Worm (Caenorhabditis elegans) whole organism, midembryonic: ENCODE measurements around the gene srb-12.

Experiments used
- T22C8.4 ChIP-seq: fragments of 200-800 bp; sonication (Bioruptor generic); IDR thresholded peaks from 2 replicates; pipeline ENCODE4 v1.3.6; 2022; ENCODE audit warnings: missing genetic modification characterization, missing compliant biosample characterization
- cog-1 ChIP-seq: sonication (generic microtip); optimal IDR thresholded peaks from 2 replicates; lab custom pipeline; 2016; ENCODE audit warnings: missing genetic modification characterization, missing compliant biosample characterization
- flt-1 ChIP-seq: fragments of 200-800 bp; sonication (Bioruptor generic); IDR thresholded peaks from 2 replicates; pipeline ENCODE4 v1.3.6; 2022; ENCODE audit warnings: missing genetic modification characterization, missing compliant biosample characterization
- klf-2 ChIP-seq: fragments of 200-800 bp; sonication (Bioruptor generic); conservative IDR thresholded peaks from 2 replicates; pipeline ENCODE4 v1.3.6; 2022; ENCODE audit warnings: missing genetic modification reagents, missing genetic modification characterization, missing compliant biosample characterization
- med-1 ChIP-seq: sonication (generic microtip); optimal IDR thresholded peaks from 2 replicates; lab custom pipeline; 2017; ENCODE audit warnings: missing genetic modification characterization, mild to moderate bottlenecking, missing compliant biosample characterization, antibody characterized with exemption, missing genetic modification reagents; ENCODE audit not compliant: insufficient read depth
- ref-1 ChIP-seq: fragments of 200-800 bp; sonication (Bioruptor generic); conservative IDR thresholded peaks from 2 replicates; pipeline ENCODE4 v1.3.6; 2022; ENCODE audit warnings: missing genetic modification reagents, missing genetic modification characterization, missing compliant biosample characterization
- tab-1 ChIP-seq: fragments of 200-800 bp; sonication (Bioruptor generic); IDR thresholded peaks from 2 replicates; pipeline ENCODE4 v1.3.6; 2022; ENCODE audit warnings: missing genetic modification characterization, missing compliant biosample characterization
- ztf-23 ChIP-seq: fragments of 200-800 bp; sonication (Bioruptor generic); IDR thresholded peaks from 2 replicates; pipeline ENCODE4 v1.3.6; 2022; ENCODE audit warnings: missing genetic modification reagents, missing genetic modification characterization, missing compliant biosample characterization
- ztf-29 ChIP-seq: fragments of 200-800 bp; sonication (Bioruptor generic); IDR thresholded peaks from 2 replicates; pipeline ENCODE4 v1.3.6; 2022; ENCODE audit warnings: missing genetic modification reagents, missing genetic modification characterization, missing compliant biosample characterization

srb-12 gene

DNA sequence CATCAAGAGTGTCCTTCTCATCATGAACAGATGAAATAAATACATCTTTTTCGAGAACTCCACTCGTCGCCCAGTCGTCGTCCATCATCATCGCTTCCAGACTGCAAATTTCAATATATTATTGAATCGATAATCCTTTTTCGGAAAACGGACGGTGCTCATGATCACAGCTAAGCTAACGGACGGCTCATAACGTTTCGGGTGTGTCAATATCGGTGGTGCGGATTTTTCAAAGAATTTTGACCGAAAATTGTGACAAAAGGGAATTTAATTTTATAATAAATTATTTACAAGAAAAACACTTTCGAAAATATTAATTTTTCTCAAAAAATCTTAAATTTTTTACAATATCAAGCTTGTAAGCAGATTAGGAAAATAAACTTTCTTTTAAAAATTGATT, 33.0 kb upstream of the srb-12 start, which contains the start of gene crh-2:
Gene crh-2 (minus strand): TSS at position 101 of the 400 bp plus-strand sequence.
- TF ChIP-seq ztf-29 (no peak), med-1 (no peak), klf-2 (GFP tag; lab: Robert Waterston, UW) (no peak), ztf-23 (no peak), flt-1 (GFP tag; lab: Robert Waterston, UW) (no peak), cog-1 (tag; lab: Kevin White, UChicago) (no peak)

DNA sequence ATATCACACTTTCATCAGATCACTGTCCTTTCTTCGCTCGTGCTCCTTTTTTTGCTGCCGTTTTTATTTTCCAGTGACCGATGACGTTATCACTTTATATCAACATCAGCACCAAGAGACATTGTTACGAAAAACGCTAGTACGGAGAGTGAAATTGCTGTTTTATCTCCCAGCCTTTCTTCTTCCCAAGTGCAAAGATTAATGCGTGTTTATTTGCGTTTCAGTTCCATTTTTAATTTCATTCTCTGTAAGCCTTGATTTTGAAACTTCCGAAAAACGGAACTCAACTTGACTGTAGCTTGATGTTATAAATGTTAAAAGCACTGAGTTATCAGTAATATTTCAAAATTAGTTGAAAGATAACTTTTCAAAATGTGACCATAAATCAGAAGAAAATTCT, 32.4 kb upstream of the srb-12 start:
- TF ChIP-seq T22C8.4 (no peak), cog-1 (tag; lab: Kevin White, UChicago) (no peak), tab-1 (GFP tag; lab: Robert Waterston, UW) (no peak), ztf-23 (no peak), klf-2 (GFP tag; lab: Robert Waterston, UW) (no peak), ztf-29 (no peak), med-1 (no peak), ref-1 (GFP tag; lab: Robert Waterston, UW) (no peak), flt-1 (GFP tag; lab: Robert Waterston, UW) (no peak)

DNA sequence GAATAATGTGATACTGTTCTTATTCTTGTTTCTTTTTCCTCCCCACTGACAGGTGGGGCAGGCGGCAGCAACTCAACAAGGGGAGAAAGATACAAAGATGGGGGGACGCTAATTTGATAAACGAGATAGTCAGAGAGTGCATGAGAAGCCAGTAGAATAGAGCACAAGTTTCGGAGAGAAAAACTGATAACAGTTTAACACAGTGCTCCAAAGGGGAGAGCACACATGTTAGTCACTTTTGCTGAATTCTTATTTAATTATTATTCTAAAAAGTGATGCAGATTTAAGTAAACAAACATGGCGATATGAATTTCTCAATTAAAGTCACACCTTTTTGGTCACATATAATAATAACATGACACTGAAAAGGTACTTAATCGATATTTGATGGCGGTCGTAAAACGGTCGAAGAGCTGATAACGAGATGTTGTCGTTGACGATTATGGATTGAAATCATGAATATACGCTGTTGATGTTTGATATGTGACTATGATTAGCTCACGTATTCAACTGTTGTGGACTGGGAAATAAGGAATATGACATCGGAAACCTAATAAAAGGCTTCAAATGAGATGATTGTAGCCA, 31.6 kb upstream of the srb-12 start:
- TF ChIP-seq klf-2 (GFP tag; lab: Robert Waterston, UW), result no peak
- TF ChIP-seq ztf-29, result no peak
- TF ChIP-seq flt-1 (GFP tag; lab: Robert Waterston, UW), result no peak
- TF ChIP-seq ref-1 (GFP tag; lab: Robert Waterston, UW), result no peak
- TF ChIP-seq ztf-23, result no peak
- no peak for TF ChIP-seq med-1
- TF ChIP-seq tab-1 (GFP tag; lab: Robert Waterston, UW), result no peak
- TF ChIP-seq T22C8.4, result no peak
- no peak for TF ChIP-seq cog-1 (tag; lab: Kevin White, UChicago)

DNA sequence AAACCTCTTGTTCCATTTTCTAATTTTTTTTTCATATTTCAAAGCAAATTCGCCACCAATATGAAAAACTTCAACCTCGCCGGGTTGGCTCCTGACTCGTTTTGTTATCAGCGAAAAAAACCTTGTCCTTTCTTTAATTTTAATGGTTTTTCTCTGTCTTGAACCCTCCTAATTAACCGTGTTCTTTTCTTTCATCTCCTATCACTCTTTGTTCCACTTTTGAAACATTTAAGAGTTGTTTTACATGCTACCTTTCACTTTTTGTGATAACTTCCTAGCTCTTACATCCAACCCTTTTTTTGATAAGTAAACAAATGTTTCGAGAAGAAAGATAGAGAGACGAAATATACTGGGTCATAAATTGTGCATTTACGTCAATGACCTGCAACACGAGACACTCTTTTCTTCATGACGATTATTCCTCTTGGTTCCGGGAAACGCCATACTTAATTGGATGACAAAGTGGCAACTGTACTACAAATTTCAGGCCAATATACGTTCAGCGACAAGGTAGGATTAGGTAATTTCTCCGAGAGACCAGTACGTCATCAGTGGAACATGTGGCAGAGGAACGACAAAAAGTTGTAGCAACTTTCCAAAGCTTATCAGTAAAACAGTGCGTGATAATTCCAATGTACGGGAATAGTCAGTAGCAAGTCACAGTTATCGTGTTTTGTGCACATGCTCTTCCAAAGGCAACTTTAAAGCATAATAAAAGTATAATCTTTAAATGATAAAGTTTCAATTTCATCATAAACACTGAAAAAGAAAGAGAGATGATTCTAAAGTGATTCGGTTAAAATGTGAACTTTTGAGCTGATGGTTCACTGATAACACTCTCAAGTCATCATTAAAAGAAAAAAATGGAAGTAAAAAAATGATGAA, 30.5 kb upstream of the srb-12 start:
- TF ChIP-seq cog-1 (tag; lab: Kevin White, UChicago) (no peak), med-1 (no peak), T22C8.4 (no peak), ref-1 (GFP tag; lab: Robert Waterston, UW) (no peak), ztf-23 (no peak), ztf-29 (no peak), tab-1 (GFP tag; lab: Robert Waterston, UW) (no peak), flt-1 (GFP tag; lab: Robert Waterston, UW) (no peak), klf-2 (GFP tag; lab: Robert Waterston, UW) (no peak)

DNA sequence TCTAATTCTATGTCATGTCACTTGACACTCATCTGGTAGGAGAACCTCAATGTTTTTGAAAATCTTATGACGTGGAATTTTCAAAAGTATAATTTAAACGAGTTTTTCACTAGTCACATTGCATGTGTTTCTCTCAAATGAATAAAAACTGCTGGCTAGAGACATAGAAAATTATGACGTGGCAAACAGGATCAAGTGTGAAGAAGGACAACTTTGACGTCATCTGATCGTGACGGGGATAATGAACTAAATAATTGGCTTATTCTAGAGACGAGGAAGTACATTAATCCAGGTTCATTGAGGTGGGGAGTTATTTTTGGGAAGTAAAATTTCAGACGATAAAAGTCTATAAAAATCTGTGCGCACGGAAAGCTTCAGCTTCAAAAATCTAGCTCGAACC, 28.8 kb upstream of the srb-12 start:
- no peak for TF ChIP-seq med-1

DNA sequence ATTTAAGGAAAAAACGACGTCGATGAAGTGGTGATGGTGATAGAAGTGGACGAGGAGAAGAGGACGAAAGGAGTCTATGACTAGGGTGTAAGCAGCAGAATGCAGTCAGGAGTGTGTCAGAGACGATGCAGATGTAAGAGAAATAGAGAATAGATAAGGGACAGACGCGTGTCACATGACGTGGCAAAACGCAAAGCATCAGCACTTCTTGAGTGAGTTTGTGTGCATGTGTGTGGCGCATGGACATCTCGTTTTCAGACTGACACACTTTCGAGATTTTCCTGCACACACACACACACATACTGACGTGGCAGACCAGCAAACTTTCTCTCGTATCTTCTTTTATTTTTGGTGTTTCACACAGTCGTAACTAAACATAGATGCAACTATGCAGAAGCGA, 28.0 kb upstream of the srb-12 start:
- TF ChIP-seq flt-1 (GFP tag; lab: Robert Waterston, UW) (no peak; the same call in 1 of the 2 replicates), ztf-23 (no peak), ref-1 (GFP tag; lab: Robert Waterston, UW) (no peak), klf-2 (GFP tag; lab: Robert Waterston, UW) (no peak), T22C8.4 (no peak), med-1 (no peak), cog-1 (tag; lab: Kevin White, UChicago) (no peak), ztf-29 (no peak), tab-1 (GFP tag; lab: Robert Waterston, UW) (no peak)

DNA sequence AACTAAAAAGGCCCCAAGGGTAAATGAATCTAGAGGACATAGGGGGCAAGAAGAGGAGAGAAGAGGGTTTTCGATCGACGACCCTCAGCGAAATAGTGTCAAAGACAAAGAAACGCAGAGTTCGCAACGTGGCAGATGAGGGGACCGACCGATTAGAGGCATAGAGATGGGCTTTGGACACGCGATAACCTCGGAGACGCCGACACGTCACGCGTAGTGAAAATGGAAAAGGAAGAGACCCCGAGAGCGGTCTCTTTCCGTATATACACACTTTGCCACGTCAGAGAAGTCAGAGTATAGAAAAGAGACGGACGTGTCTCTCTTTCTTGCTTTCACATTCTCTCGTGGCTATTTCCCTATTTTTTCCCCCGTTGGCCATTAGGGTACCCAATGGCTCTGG, 27.1 kb upstream of the srb-12 start:
- TF ChIP-seq cog-1 (tag; lab: Kevin White, UChicago), result peak; percentile 53
- TF ChIP-seq ztf-23, result no peak
- peak; percentile 68; the same call in 1 of the 2 replicates for TF ChIP-seq flt-1 (GFP tag; lab: Robert Waterston, UW)
- no peak for TF ChIP-seq klf-2 (GFP tag; lab: Robert Waterston, UW)
- no peak for TF ChIP-seq ref-1 (GFP tag; lab: Robert Waterston, UW)
- no peak for TF ChIP-seq ztf-29
- peak; percentile 10 for TF ChIP-seq med-1
- no peak for TF ChIP-seq tab-1 (GFP tag; lab: Robert Waterston, UW)
- TF ChIP-seq T22C8.4, result no peak

DNA sequence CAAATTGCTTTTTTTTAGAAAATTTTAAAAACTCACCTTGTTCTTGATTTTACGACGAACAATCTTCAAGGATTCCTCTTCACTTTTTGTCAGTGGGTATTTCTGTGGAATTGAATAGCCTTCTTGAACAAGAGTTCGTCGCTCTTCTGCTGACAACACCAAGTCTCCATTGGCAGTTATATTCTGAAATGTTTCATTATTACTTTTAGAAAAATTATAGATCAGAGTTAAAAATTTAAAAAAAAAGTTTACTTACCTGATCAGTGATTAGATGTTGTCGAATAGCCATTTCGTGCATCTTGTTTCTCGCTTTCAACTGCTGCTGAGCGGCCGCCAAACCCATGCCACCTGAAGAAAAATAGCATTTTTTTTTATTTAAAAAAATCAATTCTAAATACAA, 25.8 kb upstream of the srb-12 start:
- TF ChIP-seq flt-1 (GFP tag; lab: Robert Waterston, UW) (no peak), ztf-29 (no peak), ztf-23 (no peak), cog-1 (tag; lab: Kevin White, UChicago) (no peak), ref-1 (GFP tag; lab: Robert Waterston, UW) (no peak), T22C8.4 (no peak), klf-2 (GFP tag; lab: Robert Waterston, UW) (no peak), med-1 (no peak), tab-1 (GFP tag; lab: Robert Waterston, UW) (no peak)

DNA sequence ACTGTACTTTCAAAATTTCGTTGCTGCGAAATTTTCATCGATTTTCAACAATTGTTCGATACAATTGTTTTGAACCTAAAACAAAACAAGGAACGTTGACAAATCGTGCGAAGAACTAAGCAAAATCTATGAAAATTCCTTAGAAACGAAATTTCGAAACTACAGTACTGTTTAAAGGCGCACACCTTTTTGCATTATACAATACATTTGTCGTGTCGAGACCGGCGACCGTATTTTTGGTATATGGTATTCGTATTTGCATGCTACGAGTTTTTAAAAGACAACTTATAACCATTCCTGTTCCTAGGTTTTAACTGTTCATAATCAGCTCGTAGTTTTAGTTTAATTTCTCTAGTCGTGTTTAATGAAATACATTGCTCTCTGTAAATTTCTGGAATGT, 24.2 kb upstream of the srb-12 start:
- TF ChIP-seq ztf-23 (no peak), med-1 (no peak), ref-1 (GFP tag; lab: Robert Waterston, UW) (no peak), klf-2 (GFP tag; lab: Robert Waterston, UW) (no peak), T22C8.4 (no peak), cog-1 (tag; lab: Kevin White, UChicago) (no peak), flt-1 (GFP tag; lab: Robert Waterston, UW) (no peak), tab-1 (GFP tag; lab: Robert Waterston, UW) (no peak), ztf-29 (no peak)

DNA sequence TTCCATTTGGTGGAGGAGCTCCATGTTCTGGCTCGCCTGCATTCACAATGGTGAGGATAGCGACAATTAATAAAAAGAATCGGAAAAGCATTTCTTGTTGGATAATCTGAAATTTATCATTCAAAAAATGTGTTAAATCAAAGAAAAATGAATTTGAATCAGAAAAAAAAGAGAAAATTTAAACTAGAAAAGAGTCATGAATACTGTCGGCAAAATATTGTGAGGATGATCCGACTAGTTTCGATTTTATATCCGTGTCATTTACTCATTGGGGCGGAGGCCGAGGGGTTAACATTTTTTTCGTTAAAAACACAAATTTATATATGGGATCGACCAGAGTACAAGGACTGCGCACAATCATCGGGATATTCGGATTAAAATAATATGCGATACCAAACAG, 23.5 kb upstream of the srb-12 start, which contains the start of gene C27D6.12:
Gene C27D6.12 (minus strand): TSS at position 101 of the 400 bp plus-strand sequence.
- TF ChIP-seq flt-1 (GFP tag; lab: Robert Waterston, UW) (no peak), tab-1 (GFP tag; lab: Robert Waterston, UW) (no peak), klf-2 (GFP tag; lab: Robert Waterston, UW) (no peak), ztf-23 (no peak), ztf-29 (no peak), cog-1 (tag; lab: Kevin White, UChicago) (no peak), T22C8.4 (no peak), med-1 (no peak), ref-1 (GFP tag; lab: Robert Waterston, UW) (no peak)
